Worm (Caenorhabditis elegans): Measurements from ENCODE around the gene F12A10.9.

Gene F12A10.9

DNA sequence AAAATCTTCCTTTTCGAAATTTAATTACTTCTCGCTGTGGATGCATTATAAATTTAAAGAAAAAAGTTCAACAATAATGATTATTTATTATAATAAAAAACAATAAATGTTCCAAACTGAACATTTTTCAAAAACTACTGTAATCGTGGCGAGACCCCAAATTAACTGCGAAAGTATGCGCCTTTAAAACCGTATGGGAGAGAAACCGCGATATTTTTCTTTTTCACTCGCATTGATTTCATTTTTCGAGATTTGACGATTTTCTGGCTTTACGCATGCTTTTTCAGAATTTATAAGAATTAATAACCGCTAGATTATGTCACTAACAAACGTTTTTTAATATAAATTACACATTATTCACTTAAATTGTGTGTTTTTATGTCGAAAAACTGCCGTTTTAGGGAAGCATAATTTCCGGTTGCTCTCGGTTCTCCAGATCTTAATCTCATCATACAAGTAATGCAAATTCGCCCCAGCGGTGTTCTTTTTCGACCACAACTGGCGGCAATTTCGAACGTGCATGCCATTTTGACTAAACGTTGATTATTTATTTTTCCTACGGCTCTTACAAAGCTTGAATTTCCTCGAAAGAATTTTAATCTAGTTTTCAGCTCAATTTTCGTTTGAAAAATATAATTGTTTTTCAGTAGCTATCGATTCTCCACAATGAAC lies 2.6 kb downstream of the F12A10.9 start, which contains the start of gene F12A10.8:
Gene F12A10.8, minus strand, starts transcription at position 79 of the 672 bp plus-strand sequence.
- TF ChIP-seq vab-7 (GFP tag; IDR thresholded peaks at IDR 0.05) (no peak), ces-1 (GFP tag; optimal IDR thresholded peaks at IDR 0.05) (peak; percentile 35), dve-1 (tag; optimal IDR thresholded peaks at IDR 0.05; ENCODE audit: insufficient read depth) (no peak), aha-1 (tag) (peak; percentile 79), T20F7.1 (GFP tag; optimal IDR thresholded peaks at IDR 0.05) (no peak), dpl-1 (GFP tag; optimal IDR thresholded peaks at IDR 0.05) (peak; percentile 71), nhr-42 (GFP tag; IDR thresholded peaks at IDR 0.05) (no peak), lin-38 (GFP tag; IDR thresholded peaks at IDR 0.05) (peak; percentile 64), hlh-30 (tag; optimal IDR thresholded peaks at IDR 0.05; ENCODE audit: insufficient read depth) (peak; percentile 31), lin-15B (tag; optimal IDR thresholded peaks at IDR 0.05) (no peak)

DNA sequence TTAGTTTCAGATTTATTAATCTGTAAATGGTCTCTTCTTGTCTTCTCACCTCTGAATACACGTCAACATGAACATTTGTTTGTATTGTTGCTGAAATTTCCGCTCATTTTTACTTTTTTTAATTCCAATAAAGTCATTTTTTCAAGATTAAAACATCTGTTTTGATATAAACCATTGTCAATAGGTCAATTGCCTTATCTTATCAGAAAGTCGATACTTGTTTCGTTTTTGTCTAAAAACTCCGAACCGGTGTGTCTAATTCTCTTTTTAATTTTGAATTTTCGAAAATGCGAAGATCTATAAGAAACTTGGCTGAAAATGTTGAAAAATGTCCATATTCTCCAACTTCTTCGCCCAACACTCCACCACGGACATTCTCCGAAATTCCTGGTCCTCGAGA lies 5.3 kb downstream of the F12A10.9 start, which contains the start of gene cyp-44A1:
Gene cyp-44A1, plus strand, starts transcription at position 285 of the 400 bp plus-strand sequence.
- no peak for TF ChIP-seq vab-7 (GFP tag; IDR thresholded peaks at IDR 0.05)
- TF ChIP-seq daf-16 (GFP tag; optimal IDR thresholded peaks at IDR 0.05) = no peak
- TF ChIP-seq daf-16 (tag; optimal IDR thresholded peaks at IDR 0.05) = peak; percentile 78
- no peak for TF ChIP-seq jun-1 (tag; optimal IDR thresholded peaks at IDR 0.05)
- peak; percentile 3 for TF ChIP-seq pqm-1 (tag; optimal IDR thresholded peaks at IDR 0.05)
- TF ChIP-seq ZK337.2 (GFP tag; IDR thresholded peaks at IDR 0.05) = no peak

DNA sequence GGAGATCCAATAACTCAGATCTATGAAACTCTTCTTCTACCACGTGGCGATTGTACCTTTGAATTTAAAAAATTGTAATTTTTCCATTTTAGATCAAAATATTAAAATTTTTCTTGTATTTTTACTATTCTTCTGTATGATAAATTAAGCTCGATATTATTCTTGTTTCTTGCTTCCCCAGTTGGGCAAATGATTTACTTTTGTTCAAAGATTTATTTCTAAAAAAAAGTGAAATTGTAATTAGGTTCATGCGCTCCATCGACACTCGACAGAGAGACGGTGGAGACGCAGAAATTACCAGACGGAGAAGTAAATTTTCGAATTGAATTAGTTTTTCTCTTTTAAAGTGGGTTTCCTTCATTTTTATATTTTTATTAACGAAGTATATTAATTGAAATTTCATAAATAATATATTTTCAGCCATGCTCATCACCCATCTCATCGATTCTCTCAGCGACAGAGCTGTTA lies 7.4 kb downstream of the F12A10.9 start, which contains the start of gene npp-24:
Gene npp-24, plus strand, starts transcription at position 51 of the 468 bp plus-strand sequence.
- no peak for TF ChIP-seq F26F4.8 (GFP tag; conservative IDR thresholded peaks at IDR 0.05)
- TF ChIP-seq mes-2 (tag; optimal IDR thresholded peaks at IDR 0.05; ENCODE audit: poor library complexity, severe bottlenecking) = peak; percentile 42

DNA sequence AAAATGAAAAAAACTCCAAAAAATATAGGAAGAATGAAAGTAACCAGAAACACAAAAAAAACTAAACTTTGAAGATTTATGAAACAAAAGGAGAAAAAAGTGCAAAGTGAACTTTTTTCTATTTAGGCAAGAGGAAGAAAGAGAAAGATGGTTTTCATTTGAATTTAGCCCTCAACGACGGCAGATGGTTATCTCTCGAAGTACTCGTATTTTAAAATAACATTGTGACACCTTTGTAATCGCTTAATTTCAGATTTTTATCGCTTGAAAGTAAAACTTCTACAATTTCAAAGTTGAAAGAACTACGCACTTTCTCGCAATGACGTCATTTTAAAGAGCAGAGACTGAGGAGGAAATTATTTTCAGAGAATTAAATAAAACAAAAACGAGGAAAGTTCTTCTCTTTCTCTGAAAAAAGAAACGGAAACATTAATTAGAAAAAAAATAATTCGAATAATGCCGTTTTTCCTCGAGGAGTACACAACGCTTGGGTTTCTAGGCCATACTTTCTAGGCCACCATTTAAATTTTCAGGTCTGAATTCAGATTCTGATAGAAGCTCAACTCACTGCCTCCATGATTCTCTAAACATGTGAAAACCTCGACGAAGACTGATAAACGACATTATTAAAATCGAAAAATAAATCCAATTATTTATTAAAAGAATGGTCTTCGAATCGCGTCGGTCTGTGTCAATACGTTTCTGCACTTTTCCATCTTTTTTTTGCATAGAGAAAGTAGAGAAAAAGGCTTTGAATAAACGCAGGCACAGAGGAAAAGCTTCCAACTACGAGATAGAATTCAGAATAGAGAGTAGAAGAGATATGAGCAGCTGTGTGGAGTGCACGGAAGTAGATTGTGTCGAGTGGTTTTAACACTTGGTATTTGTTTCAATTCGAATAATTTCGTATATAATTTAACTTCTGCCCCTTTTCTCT lies 13.2 kb downstream of the F12A10.9 start:
- TF ChIP-seq daf-16 (GFP tag; optimal IDR thresholded peaks at IDR 0.05) = no peak
- no peak for TF ChIP-seq daf-16 (tag; optimal IDR thresholded peaks at IDR 0.05)
- peak; percentile 2 for TF ChIP-seq rbr-2 (tag; optimal IDR thresholded peaks at IDR 0.05)
- no peak for TF ChIP-seq hlh-30 (tag; optimal IDR thresholded peaks at IDR 0.05; ENCODE audit: insufficient read depth)
- peak; percentile 55; the same call in 1 of the 2 replicates for TF ChIP-seq Y48G9A.11 (GFP tag; IDR thresholded peaks at IDR 0.05)
- TF ChIP-seq zip-11 (GFP tag; IDR thresholded peaks at IDR 0.05) = no peak
- peak in 1 of 2 experiments; percentile 28 for TF ChIP-seq hif-1 (tag; optimal IDR thresholded peaks at IDR 0.05)
- no peak for TF ChIP-seq zfp-2 (tag; optimal IDR thresholded peaks at IDR 0.05)
- no peak for TF ChIP-seq egl-27 (tag; optimal IDR thresholded peaks at IDR 0.05)
- TF ChIP-seq F49E8.2 (tag; optimal IDR thresholded peaks at IDR 0.05; ENCODE audit: borderline replicate concordance) = peak; percentile 43
- 0 out of 2 replicates have a peak, but pooled peaks have one; percentile 14 for TF ChIP-seq dmd-6 (GFP tag; IDR thresholded peaks at IDR 0.05)
- TF ChIP-seq lsy-2 (tag; optimal IDR thresholded peaks at IDR 0.05) = peak in 1 of 2 experiments; percentile 13
- TF ChIP-seq saeg-2 (GFP tag; IDR thresholded peaks at IDR 0.05) = no peak
- 0 out of 2 replicates have a peak, but pooled peaks have one; percentile 41 for TF ChIP-seq madf-9 (GFP tag; conservative IDR thresholded peaks at IDR 0.05)
- TF ChIP-seq nhr-76 (tag; optimal IDR thresholded peaks at IDR 0.05) = no peak
- TF ChIP-seq ZK337.2 (GFP tag; IDR thresholded peaks at IDR 0.05) = 0 out of 2 replicates have a peak, but pooled peaks have one; percentile 49
- peak in 1 of 2 experiments; percentile 53 for TF ChIP-seq unc-62 (GFP tag; optimal IDR thresholded peaks at IDR 0.05 in 1 of 2)
- no peak for TF ChIP-seq unc-62 (tag; optimal IDR thresholded peaks at IDR 0.05)
- TF ChIP-seq mdt-29 (GFP tag; IDR thresholded peaks at IDR 0.05) = no peak
- TF ChIP-seq aha-1 (tag) = peak; percentile 46
- peak; percentile 80 for TF ChIP-seq mes-2 (tag; optimal IDR thresholded peaks at IDR 0.05; ENCODE audit: poor library complexity, severe bottlenecking)
- TF ChIP-seq duxl-1 (tag; optimal IDR thresholded peaks at IDR 0.05; ENCODE audit: poor library complexity) = peak; percentile 17
- TF ChIP-seq unc-130 (GFP tag; optimal IDR thresholded peaks at IDR 0.05) = peak; percentile 72
- no peak for TF ChIP-seq ceh-82 (tag; optimal IDR thresholded peaks at IDR 0.05)
